Worm (Caenorhabditis elegans) whole organism, midembryonic: Measurements from ENCODE around the gene K03H1.11.

ENCODE experiments used
- cog-1 ChIP-seq: sonication (generic microtip); optimal IDR thresholded peaks from 2 replicates; lab custom pipeline; 2016; ENCODE audit warnings: missing genetic modification characterization, missing compliant biosample characterization
- flt-1 ChIP-seq: fragments of 200-800 bp; sonication (Bioruptor generic); IDR thresholded peaks from 2 replicates; pipeline ENCODE4 v1.3.6; 2022; ENCODE audit warnings: missing genetic modification characterization, missing compliant biosample characterization
- med-1 ChIP-seq: sonication (generic microtip); optimal IDR thresholded peaks from 2 replicates; lab custom pipeline; 2017; ENCODE audit warnings: missing genetic modification characterization, mild to moderate bottlenecking, missing compliant biosample characterization, antibody characterized with exemption, missing genetic modification reagents; ENCODE audit not compliant: insufficient read depth
- ref-1 ChIP-seq: fragments of 200-800 bp; sonication (Bioruptor generic); conservative IDR thresholded peaks from 2 replicates; pipeline ENCODE4 v1.3.6; 2022; ENCODE audit warnings: missing genetic modification reagents, missing genetic modification characterization, missing compliant biosample characterization
- ztf-23 ChIP-seq: fragments of 200-800 bp; sonication (Bioruptor generic); IDR thresholded peaks from 2 replicates; pipeline ENCODE4 v1.3.6; 2022; ENCODE audit warnings: missing genetic modification reagents, missing genetic modification characterization, missing compliant biosample characterization
- ztf-29 ChIP-seq: fragments of 200-800 bp; sonication (Bioruptor generic); IDR thresholded peaks from 2 replicates; pipeline ENCODE4 v1.3.6; 2022; ENCODE audit warnings: missing genetic modification reagents, missing genetic modification characterization, missing compliant biosample characterization

ce11 chrIII:9907574-9907973, 44.2 kb downstream of the K03H1.11 start:
- no peak for TF ChIP-seq cog-1 (tag; lab: Kevin White, UChicago)
- TF ChIP-seq flt-1 (GFP tag; lab: Robert Waterston, UW): no peak
- TF ChIP-seq med-1 (GFP tag; lab: Kevin White, UChicago): no peak
- no peak for TF ChIP-seq ztf-23
- TF ChIP-seq ztf-29 (GFP tag; lab: Robert Waterston, UW): no peak
- TF ChIP-seq ref-1: no peak
